Worm (Caenorhabditis elegans) whole organism, L4 larva: ENCODE results near the gene E02C12.8.
"Not testable (repeated sequence)": the region's sequence is repeated elsewhere in the genome, so short reads cannot be mapped to it uniquely, and the experiment has no call there.

ENCODE experiments used
- D1046.2 ChIP-seq: fragments of 200-800 bp; sonication (Bioruptor generic); IDR thresholded peaks from 2 replicates; pipeline ENCODE4 v1.3.6; 2022; ENCODE audit warnings: missing genetic modification characterization, missing compliant biosample characterization
- F10B5.3 ChIP-seq: sonication (generic microtip); optimal IDR thresholded peaks from 2 replicates; lab custom pipeline; 2016; ENCODE audit warnings: mild to moderate bottlenecking, missing genetic modification characterization, missing compliant biosample characterization
- R02D3.7 ChIP-seq: fragments of 150-350 bp; sonication (generic microtip); optimal IDR thresholded peaks from 3 replicates; lab custom pipeline; 2014; ENCODE audit warnings: missing biosample characterization, missing genetic modification characterization
- T20F7.1 ChIP-seq: fragments of 200-800 bp; sonication (Bioruptor generic); optimal IDR thresholded peaks from 2 replicates; lab custom pipeline; 2018; ENCODE audit warnings: mild to moderate bottlenecking, missing genetic modification characterization, missing compliant biosample characterization
- T26A8.4 ChIP-seq: fragments of 200-800 bp; sonication (Bioruptor generic); IDR thresholded peaks from 2 replicates; pipeline ENCODE4 v1.3.6; 2022; ENCODE audit warnings: missing genetic modification characterization, missing compliant biosample characterization
- Y105C5A.15 ChIP-seq: fragments of 200-800 bp; sonication (Bioruptor generic); IDR thresholded peaks from 2 replicates; pipeline ENCODE4 v1.3.6; 2022; ENCODE audit warnings: missing genetic modification characterization, missing compliant biosample characterization
- ZK546.5 ChIP-seq, 2 experiments: sonication (generic microtip); optimal IDR thresholded peaks; 2 replicates each; lab custom pipeline; 2017; ENCODE audit warnings: missing biosample characterization in 2 of 2, missing genetic modification characterization in 2 of 2
- aha-1 ChIP-seq: fragments of 150-350 bp; peaks from one replicate; lab custom pipeline; 2014; ENCODE audit warnings: missing biosample characterization, missing genetic modification characterization
- ceh-28 ChIP-seq: fragments of 150-350 bp; optimal IDR thresholded peaks from 2 replicates; lab custom pipeline; 2014; ENCODE audit warnings: missing biosample characterization, missing genetic modification reagents, missing genetic modification characterization
- ceh-82 ChIP-seq: sonication (generic microtip); optimal IDR thresholded peaks from 2 replicates; lab custom pipeline; 2017; ENCODE audit warnings: missing biosample characterization, missing genetic modification characterization
- ces-1 ChIP-seq: fragments of 150-350 bp; sonication (generic microtip); optimal IDR thresholded peaks from 4 replicates; lab custom pipeline; 2014; ENCODE audit warnings: missing biosample characterization, missing genetic modification reagents, missing genetic modification characterization
- ctbp-1 ChIP-seq: fragments of 200-800 bp; sonication (Bioruptor generic); IDR thresholded peaks from 2 replicates; pipeline ENCODE4 v1.3.6; 2022; ENCODE audit warnings: missing genetic modification reagents, missing genetic modification characterization, missing compliant biosample characterization
- daf-12 ChIP-seq: fragments of 150-350 bp; optimal IDR thresholded peaks from 2 replicates; lab custom pipeline; 2014; ENCODE audit warnings: missing biosample characterization, missing genetic modification reagents, missing genetic modification characterization
- daf-16 ChIP-seq, 3 experiments: sonication (generic microtip); optimal IDR thresholded peaks; 2 replicates each; lab custom pipeline; 2016 to 2017; ENCODE audit warnings: missing genetic modification characterization in 3 of 3, missing genetic modification reagents in 3 of 3, mild to moderate bottlenecking in 2 of 3, missing compliant biosample characterization in 2 of 3, missing biosample characterization in 1 of 3, moderate library complexity in 1 of 3
- dmd-6 ChIP-seq: fragments of 200-800 bp; sonication (Bioruptor generic); IDR thresholded peaks from 2 replicates; pipeline ENCODE4 v1.3.6; 2022; ENCODE audit warnings: missing genetic modification reagents, missing genetic modification characterization, missing compliant biosample characterization
- egl-27 ChIP-seq: sonication (generic microtip); optimal IDR thresholded peaks from 3 replicates; lab custom pipeline; 2017; ENCODE audit warnings: missing biosample characterization, missing genetic modification reagents, missing genetic modification characterization
- egl-43 ChIP-seq: fragments of 200-800 bp; sonication (Bioruptor generic); IDR thresholded peaks from 2 replicates; pipeline ENCODE4 v1.3.6; 2022; ENCODE audit warnings: missing genetic modification reagents, missing genetic modification characterization, missing compliant biosample characterization
- gei-8 ChIP-seq: fragments of 200-800 bp; sonication (Bioruptor generic); optimal IDR thresholded peaks from 2 replicates; lab custom pipeline; 2018; ENCODE audit warnings: mild to moderate bottlenecking, missing genetic modification characterization, missing compliant biosample characterization
- jun-1 ChIP-seq: fragments of 150-350 bp; optimal IDR thresholded peaks from 2 replicates; lab custom pipeline; 2014; ENCODE audit warnings: missing biosample characterization, missing genetic modification reagents, missing genetic modification characterization
- lsy-2 ChIP-seq, 2 experiments: fragments of 150-350 bp in 1 of 2; sonication (generic microtip) in 1 of 2; optimal IDR thresholded peaks; 2 replicates each; lab custom pipeline; 2014 to 2017; ENCODE audit warnings: missing biosample characterization in 2 of 2, missing genetic modification characterization in 2 of 2
- mdl-1 ChIP-seq, 2 experiments: fragments of 150-350 bp in 1 of 2; sonication (generic microtip) in 1 of 2; optimal IDR thresholded peaks; 2 replicates each; lab custom pipeline; 2014 to 2017; ENCODE audit warnings: missing biosample characterization in 2 of 2, missing genetic modification characterization in 2 of 2
- mxl-2 ChIP-seq: fragments of 200-800 bp; sonication (Bioruptor generic); conservative IDR thresholded peaks from 2 replicates; pipeline ENCODE4 v1.3.6; 2022; ENCODE audit warnings: missing genetic modification reagents, missing genetic modification characterization, missing compliant biosample characterization
- mxl-3 ChIP-seq: fragments of 200-800 bp; sonication (Bioruptor generic); optimal IDR thresholded peaks from 2 replicates; lab custom pipeline; 2018; ENCODE audit warnings: mild to moderate bottlenecking, missing genetic modification characterization, missing compliant biosample characterization
- nhr-102 ChIP-seq: sonication (generic microtip); optimal IDR thresholded peaks from 2 replicates; lab custom pipeline; 2016; ENCODE audit warnings: mild to moderate bottlenecking, missing genetic modification characterization, moderate library complexity, missing compliant biosample characterization
- nhr-28 ChIP-seq: fragments of 150-350 bp; optimal IDR thresholded peaks from 2 replicates; lab custom pipeline; 2014; ENCODE audit warnings: missing biosample characterization, missing genetic modification characterization
- nhr-41 ChIP-seq: fragments of 200-800 bp; sonication (Bioruptor generic); IDR thresholded peaks from 2 replicates; pipeline ENCODE4 v1.3.6; 2022; ENCODE audit warnings: missing genetic modification reagents, missing genetic modification characterization, missing compliant biosample characterization
- nhr-48 ChIP-seq: sonication (generic microtip); optimal IDR thresholded peaks from 2 replicates; lab custom pipeline; 2016; ENCODE audit warnings: mild to moderate bottlenecking, missing genetic modification characterization, missing compliant biosample characterization
- nhr-77 ChIP-seq: fragments of 150-350 bp; optimal IDR thresholded peaks from 2 replicates; lab custom pipeline; 2014; ENCODE audit warnings: missing biosample characterization, missing genetic modification characterization
- pha-4 ChIP-seq, 2 experiments: fragments of 150-350 bp in 1 of 2; fragments of 200-800 bp in 1 of 2; sonication (Bioruptor generic) in 1 of 2; IDR thresholded peaks in 1 of 2; optimal IDR thresholded peaks in 1 of 2; 2 replicates each; pipeline versions ENCODE4 v1.3.6 to Lab custom; 2014 to 2022; ENCODE audit warnings: missing genetic modification characterization in 2 of 2, missing genetic modification reagents in 2 of 2, missing biosample characterization in 1 of 2, missing compliant biosample characterization in 1 of 2
- php-3 ChIP-seq: fragments of 200-800 bp; sonication (Bioruptor generic); IDR thresholded peaks from 2 replicates; pipeline ENCODE4 v1.3.6; 2022; ENCODE audit warnings: missing genetic modification reagents, missing genetic modification characterization, missing compliant biosample characterization
- pqm-1 ChIP-seq: sonication (generic microtip); optimal IDR thresholded peaks from 2 replicates; lab custom pipeline; 2017; ENCODE audit warnings: missing biosample characterization, missing genetic modification characterization
- saeg-2 ChIP-seq: fragments of 200-800 bp; sonication (Bioruptor generic); IDR thresholded peaks from 2 replicates; pipeline ENCODE4 v1.3.6; 2022; ENCODE audit warnings: missing genetic modification reagents, missing genetic modification characterization, missing compliant biosample characterization
- sdz-12 ChIP-seq: fragments of 200-800 bp; sonication (Bioruptor generic); optimal IDR thresholded peaks from 2 replicates; lab custom pipeline; 2018; ENCODE audit warnings: mild to moderate bottlenecking, missing genetic modification characterization, missing compliant biosample characterization
- snpc-1.2 ChIP-seq: fragments of 200-800 bp; sonication (Bioruptor generic); IDR thresholded peaks from 2 replicates; pipeline ENCODE4 v1.3.6; 2022; ENCODE audit warnings: missing genetic modification reagents, missing genetic modification characterization, missing compliant biosample characterization
- spr-1 ChIP-seq: sonication (generic microtip); optimal IDR thresholded peaks from 2 replicates; lab custom pipeline; 2016; ENCODE audit warnings: mild to moderate bottlenecking, missing genetic modification characterization, missing compliant biosample characterization
- tag-97 ChIP-seq: fragments of 200-800 bp; sonication (Bioruptor generic); IDR thresholded peaks from 2 replicates; pipeline ENCODE4 v1.3.6; 2022; ENCODE audit warnings: missing genetic modification characterization, missing compliant biosample characterization
- unc-130 ChIP-seq: sonication (generic microtip); optimal IDR thresholded peaks from 2 replicates; lab custom pipeline; 2016; ENCODE audit warnings: missing genetic modification reagents, missing genetic modification characterization, missing compliant biosample characterization
- zfp-2 ChIP-seq: sonication (generic microtip); optimal IDR thresholded peaks from 2 replicates; lab custom pipeline; 2016; ENCODE audit warnings: mild to moderate bottlenecking, missing genetic modification characterization, missing compliant biosample characterization
- zfp-3 ChIP-seq: fragments of 200-800 bp; sonication (Bioruptor generic); conservative IDR thresholded peaks from 2 replicates; pipeline ENCODE4 v1.3.6; 2022; ENCODE audit warnings: missing genetic modification reagents, missing genetic modification characterization, missing compliant biosample characterization
- zip-11 ChIP-seq: fragments of 200-800 bp; sonication (Bioruptor generic); IDR thresholded peaks from 2 replicates; pipeline ENCODE4 v1.3.6; 2022; ENCODE audit warnings: missing genetic modification characterization, missing compliant biosample characterization
- ztf-7 ChIP-seq: fragments of 150-350 bp; optimal IDR thresholded peaks from 2 replicates; lab custom pipeline; 2014; ENCODE audit warnings: missing biosample characterization, missing genetic modification characterization

The E02C12.8 gene

ce11 chrV:9379808-9380207, 6.4 kb upstream of the E02C12.8 start, which contains the start of gene E02C12.11:
E02C12.11 (minus strand) TSS chrV:9379908.
- TF ChIP-seq mdl-1 (tag; optimal IDR thresholded peaks at IDR 0.05; lab: Kevin White, UChicago); unc-130 (GFP tag; lab: Kevin White, UChicago); pha-4 (GFP tag; IDR thresholded peaks at IDR 0.05; lab: Robert Waterston, UW); pha-4 (tag; optimal IDR thresholded peaks at IDR 0.05; lab: Kevin White, UChicago): not testable (repeated sequence)

ce11 chrV:9378335-9378734, 4.9 kb upstream of the E02C12.8 start, which contains the start of gene E02C12.10:
E02C12.10 (minus strand) TSS chrV:9378409.
- TF ChIP-seq nhr-28 (tag; lab: Kevin White, UChicago) (peak; percentile 69), zfp-2 (tag; lab: Kevin White, UChicago) (no peak), saeg-2 (GFP tag; lab: Robert Waterston, UW) (no peak)
- TF ChIP-seq, all 104 proteins: peak for 1

- TF ChIP-seq zfp-3 (GFP tag; lab: Robert Waterston, UW) (no peak), ces-1 (no peak), gei-8 (no peak), spr-1 (tag; lab: Kevin White, UChicago) (no peak), egl-27 (tag; lab: Kevin White, UChicago) (no peak), nhr-48 (tag; lab: Kevin White, UChicago) (no peak), nhr-77 (tag; lab: Kevin White, UChicago) (no peak), nhr-102 (no peak), php-3 (GFP tag; lab: Robert Waterston, UW) (no peak), mxl-3 (GFP tag; lab: Kevin White, UChicago) (no peak), F10B5.3 (tag; lab: Kevin White, UChicago) (no peak), lsy-2 (tag; optimal IDR thresholded peaks at IDR 0.05; lab: Kevin White, UChicago) (no peak)
- TF ChIP-seq, all 104 proteins: peak for 0
Observed at ce11 chrV:9376417-9376816, 3.0 kb upstream of the E02C12.8 start, which contains the start of gene E02C12.19. E02C12.19 (minus strand) TSS chrV:9376517.

ce11 chrV:9375378-9375777, 2.0 kb upstream of the E02C12.8 start, which contains the start of gene E02C12.9:
E02C12.9 (minus strand) TSS chrV:9375478.
- no peak for TF ChIP-seq ceh-82 (tag; lab: Kevin White, UChicago)
- no peak for TF ChIP-seq T26A8.4 (GFP tag; lab: Robert Waterston, UW)
- no peak for TF ChIP-seq D1046.2 (GFP tag; lab: Robert Waterston, UW)
- TF ChIP-seq T20F7.1: no peak
- TF ChIP-seq nhr-77 (tag; lab: Kevin White, UChicago): no peak
- TF ChIP-seq aha-1 (tag; lab: Kevin White, UChicago): no peak
- TF ChIP-seq ceh-28 (tag; lab: Kevin White, UChicago): no peak
- no peak for TF ChIP-seq R02D3.7 (tag; lab: Kevin White, UChicago)
- TF ChIP-seq zip-11 (GFP tag; lab: Robert Waterston, UW): no peak
- no peak for TF ChIP-seq nhr-28 (tag; lab: Kevin White, UChicago)
- no peak for TF ChIP-seq tag-97 (GFP tag; lab: Robert Waterston, UW)
- no peak for TF ChIP-seq daf-12
- TF ChIP-seq ctbp-1: no peak
- no peak for TF ChIP-seq daf-16 (GFP tag; optimal IDR thresholded peaks at IDR 0.05; lab: Kevin White, UChicago)
- TF ChIP-seq daf-16 (tag; optimal IDR thresholded peaks at IDR 0.05; lab: Kevin White, UChicago): no peak

- TF ChIP-seq ztf-7 (tag; lab: Kevin White, UChicago) (no peak), dmd-6 (GFP tag; lab: Robert Waterston, UW) (peak; percentile 12; the same call in 1 of the 2 replicates), mxl-2 (no peak), Y105C5A.15 (GFP tag; lab: Robert Waterston, UW) (no peak), zip-11 (GFP tag; lab: Robert Waterston, UW) (no peak), T20F7.1 (no peak), nhr-41 (GFP tag; lab: Robert Waterston, UW) (no peak), ZK546.5 (tag; optimal IDR thresholded peaks at IDR 0.05; lab: Kevin White, UChicago) (no peak), pqm-1 (tag; lab: Kevin White, UChicago) (peak; percentile 51), nhr-28 (tag; lab: Kevin White, UChicago) (peak; percentile 10), mxl-3 (GFP tag; lab: Kevin White, UChicago) (no peak), nhr-48 (tag; lab: Kevin White, UChicago) (no peak), egl-43 (no peak), jun-1 (tag; lab: Kevin White, UChicago) (no peak), snpc-1.2 (GFP tag; lab: Robert Waterston, UW) (no peak), sdz-12 (no peak)
Observed at ce11 chrV:9370986-9371385, 2.4 kb downstream of the E02C12.8 start, which contains the start of gene E02C12.6. E02C12.6 (minus strand) TSS chrV:9371086.
